Worm (Caenorhabditis elegans) whole organism, L1 larva: Measurements from ENCODE around the gene Y51H4A.941.

Source experiments
- aha-1 ChIP-seq: fragments of 150-350 bp; optimal IDR thresholded peaks from 2 replicates; lab custom pipeline; 2014; ENCODE audit warnings: missing biosample characterization, missing genetic modification characterization
- aly-2 ChIP-seq: fragments of 150-350 bp; optimal IDR thresholded peaks from 2 replicates; lab custom pipeline; 2014; ENCODE audit warnings: missing biosample characterization, missing genetic modification characterization
- ceh-82 ChIP-seq, 3 experiments: fragments of 150-350 bp in 1 of 3; sonication (generic microtip) in 2 of 3; optimal IDR thresholded peaks; 2 replicates each; lab custom pipeline; 2014 to 2017; ENCODE audit warnings: missing biosample characterization in 3 of 3, missing genetic modification characterization in 3 of 3
- ces-1 ChIP-seq: fragments of 150-350 bp; optimal IDR thresholded peaks from 2 replicates; lab custom pipeline; 2014; ENCODE audit warnings: missing biosample characterization, missing genetic modification reagents, missing genetic modification characterization
- fkh-8 ChIP-seq: sonication (generic microtip); optimal IDR thresholded peaks from 2 replicates; lab custom pipeline; 2016; ENCODE audit warnings: mild to moderate bottlenecking, missing genetic modification characterization, missing compliant biosample characterization
- lin-13 ChIP-seq: fragments of 150-350 bp; optimal IDR thresholded peaks from 2 replicates; lab custom pipeline; 2014; ENCODE audit warnings: missing biosample characterization, missing genetic modification reagents, missing genetic modification characterization
- lin-15B ChIP-seq: fragments of 150-350 bp; sonication (generic microtip); optimal IDR thresholded peaks from 3 replicates; lab custom pipeline; 2014; ENCODE audit warnings: missing biosample characterization, missing genetic modification characterization
- lin-39 ChIP-seq: fragments of 150-350 bp; optimal IDR thresholded peaks from 2 replicates; lab custom pipeline; 2014; ENCODE audit warnings: missing biosample characterization, missing genetic modification reagents, missing genetic modification characterization
- nhr-90 ChIP-seq: sonication (generic microtip); optimal IDR thresholded peaks from 2 replicates; lab custom pipeline; 2016; ENCODE audit warnings: mild to moderate bottlenecking, missing genetic modification characterization, missing compliant biosample characterization; ENCODE audit not compliant: poor library complexity
- pax-3 ChIP-seq: fragments of 200-800 bp; sonication (Bioruptor generic); optimal IDR thresholded peaks from 2 replicates; lab custom pipeline; 2018; ENCODE audit warnings: mild to moderate bottlenecking, missing genetic modification characterization, moderate library complexity, missing compliant biosample characterization
- skn-1 ChIP-seq: fragments of 150-350 bp; optimal IDR thresholded peaks from 2 replicates; lab custom pipeline; 2014; ENCODE audit warnings: missing biosample characterization, missing genetic modification characterization

DNA sequence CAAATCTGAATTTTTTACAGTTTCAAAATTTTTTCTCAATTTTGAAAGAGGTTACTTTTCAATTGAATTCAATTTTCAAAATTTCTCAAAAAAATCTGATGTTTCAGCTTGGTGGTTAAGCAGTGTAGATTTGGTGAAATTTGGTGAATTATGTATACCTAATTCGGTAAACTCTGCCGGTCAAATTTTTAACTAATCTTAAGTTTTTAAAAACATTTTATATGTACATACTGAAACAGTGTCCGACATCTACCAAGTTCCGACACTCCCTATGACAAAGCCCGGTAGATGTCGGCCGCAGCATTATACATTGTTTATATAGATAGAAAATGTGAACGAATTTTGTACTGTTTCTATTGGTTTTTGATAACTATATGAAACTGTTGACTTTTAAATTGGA is 12.5 kb upstream of the Y51H4A.941 start:
- no peak for TF ChIP-seq aha-1 (tag; lab: Kevin White, UChicago)
- no peak for TF ChIP-seq skn-1 (tag; lab: Kevin White, UChicago)
- TF ChIP-seq nhr-90 (tag; lab: Kevin White, UChicago): no peak
- TF ChIP-seq lin-39 (tag; lab: Kevin White, UChicago): no peak
- TF ChIP-seq lin-15B (tag; lab: Kevin White, UChicago): no peak
- no peak for TF ChIP-seq ceh-82 (tag; optimal IDR thresholded peaks at IDR 0.05; lab: Kevin White, UChicago)
- TF ChIP-seq fkh-8: no peak
- TF ChIP-seq pax-3 (tag; lab: Kevin White, UChicago): no peak
- TF ChIP-seq lin-13 (GFP tag; lab: Kevin White, UChicago): no peak
- no peak for TF ChIP-seq aly-2 (tag; lab: Kevin White, UChicago)
- no peak for TF ChIP-seq ces-1 (GFP tag; lab: Kevin White, UChicago)
